Worm (Caenorhabditis elegans) whole organism, young adult: ENCODE data around the gene smgl-2.

Experiments used
- B0019.2 ChIP-seq: fragments of 200-800 bp; sonication (Bioruptor generic); conservative IDR thresholded peaks from 2 replicates; pipeline ENCODE4 v1.3.6; 2022; ENCODE audit warnings: missing genetic modification reagents, missing genetic modification characterization, missing compliant biosample characterization
- D2030.7 ChIP-seq: fragments of 200-800 bp; sonication (Bioruptor generic); IDR thresholded peaks from 2 replicates; pipeline ENCODE4 v1.3.6; 2022; ENCODE audit warnings: missing genetic modification reagents, missing genetic modification characterization, missing compliant biosample characterization
- F23B12.7 ChIP-seq: sonication (generic microtip); optimal IDR thresholded peaks from 2 replicates; lab custom pipeline; 2017; ENCODE audit warnings: missing genetic modification characterization, mild to moderate bottlenecking, missing compliant biosample characterization, antibody characterized with exemption, moderate library complexity; ENCODE audit not compliant: insufficient read depth
- F33H1.4 ChIP-seq: fragments of 200-800 bp; sonication (Bioruptor generic); IDR thresholded peaks from 2 replicates; pipeline ENCODE4 v1.3.6; 2022; ENCODE audit warnings: missing genetic modification reagents, missing genetic modification characterization, missing compliant biosample characterization
- K11D2.4 ChIP-seq: fragments of 200-800 bp; sonication (Bioruptor generic); IDR thresholded peaks from 2 replicates; pipeline ENCODE4 v1.3.6; 2022; ENCODE audit warnings: missing genetic modification reagents, missing genetic modification characterization, missing compliant biosample characterization
- T07F8.4 ChIP-seq: sonication (generic microtip); optimal IDR thresholded peaks from 2 replicates; lab custom pipeline; 2016; ENCODE audit warnings: mild to moderate bottlenecking, missing genetic modification characterization, moderate library complexity, missing compliant biosample characterization
- Y95B8A.8 ChIP-seq: fragments of 200-800 bp; sonication (Bioruptor generic); IDR thresholded peaks from 2 replicates; pipeline ENCODE4 v1.3.6; 2022; ENCODE audit warnings: missing genetic modification reagents, missing genetic modification characterization, missing compliant biosample characterization
- athp-1 ChIP-seq: sonication (generic microtip); optimal IDR thresholded peaks from 2 replicates; lab custom pipeline; 2017; ENCODE audit warnings: mild to moderate bottlenecking, missing genetic modification characterization, missing compliant biosample characterization
- attf-5 ChIP-seq: fragments of 200-800 bp; sonication (Bioruptor generic); optimal IDR thresholded peaks from 2 replicates; lab custom pipeline; 2018; ENCODE audit warnings: mild to moderate bottlenecking, missing genetic modification characterization, missing compliant biosample characterization
- cebp-1 ChIP-seq, 2 experiments: fragments of 200-800 bp in 1 of 2; sonication (Bioruptor generic) in 1 of 2; sonication (generic microtip) in 1 of 2; IDR thresholded peaks in 1 of 2; optimal IDR thresholded peaks in 1 of 2; 2 replicates each; pipeline versions ENCODE4 v1.3.6 to Lab custom; 2017 to 2022; ENCODE audit warnings: missing compliant biosample characterization in 2 of 2, missing genetic modification characterization in 2 of 2, mild to moderate bottlenecking in 1 of 2, missing genetic modification reagents in 1 of 2, moderate library complexity in 1 of 2
- ceh-91 ChIP-seq: fragments of 200-800 bp; sonication (Bioruptor generic); IDR thresholded peaks from 2 replicates; pipeline ENCODE4 v1.3.6; 2022; ENCODE audit warnings: missing genetic modification reagents, missing genetic modification characterization, missing compliant biosample characterization
- dox-1 ChIP-seq: fragments of 200-800 bp; sonication (Bioruptor generic); IDR thresholded peaks from 2 replicates; pipeline ENCODE4 v1.3.6; 2022; ENCODE audit warnings: missing genetic modification reagents, missing genetic modification characterization, missing compliant biosample characterization
- dpl-1 ChIP-seq: fragments of 150-350 bp; optimal IDR thresholded peaks from 2 replicates; lab custom pipeline; 2014; ENCODE audit warnings: missing biosample characterization, missing genetic modification reagents, missing genetic modification characterization
- efl-1 ChIP-seq: fragments of 150-350 bp; optimal IDR thresholded peaks from 2 replicates; lab custom pipeline; 2014; ENCODE audit warnings: missing biosample characterization, missing genetic modification reagents, missing genetic modification characterization
- egrh-3 ChIP-seq: fragments of 200-800 bp; sonication (Bioruptor generic); IDR thresholded peaks from 2 replicates; pipeline ENCODE4 v1.3.6; 2022; ENCODE audit warnings: missing genetic modification reagents, missing genetic modification characterization, missing compliant biosample characterization
- fkh-3 ChIP-seq: sonication (generic microtip); optimal IDR thresholded peaks from 2 replicates; lab custom pipeline; 2016; ENCODE audit warnings: mild to moderate bottlenecking, missing genetic modification characterization, missing compliant biosample characterization
- hlh-12 ChIP-seq: sonication (generic microtip); optimal IDR thresholded peaks from 2 replicates; lab custom pipeline; 2016; ENCODE audit warnings: missing genetic modification characterization, missing compliant biosample characterization
- hmg-1.2 ChIP-seq: fragments of 200-800 bp; sonication (Bioruptor generic); IDR thresholded peaks from 2 replicates; pipeline ENCODE4 v1.3.6; 2022; ENCODE audit warnings: missing genetic modification reagents, missing genetic modification characterization, missing compliant biosample characterization
- hrde-1 ChIP-seq: sonication (generic microtip); optimal IDR thresholded peaks from 2 replicates; lab custom pipeline; 2016; ENCODE audit warnings: missing genetic modification characterization, mild to moderate bottlenecking, missing compliant biosample characterization, moderate library complexity, missing genotype, missing genetic modification reagents, borderline replicate concordance
- lin-35 ChIP-seq, 3 experiments: fragments of 150-350 bp in 2 of 3; sonication (generic microtip) in 1 of 3; optimal IDR thresholded peaks; 2 replicates each; lab custom pipeline; 2014 to 2018; ENCODE audit warnings: missing biosample characterization in 3 of 3, missing genetic modification characterization in 3 of 3, missing genetic modification reagents in 3 of 3
- lin-40 ChIP-seq: sonication (generic microtip); optimal IDR thresholded peaks from 2 replicates; lab custom pipeline; 2016; ENCODE audit warnings: missing genetic modification characterization, mild to moderate bottlenecking, missing compliant biosample characterization, missing genotype, missing genetic modification reagents
- lin-54 ChIP-seq: fragments of 200-800 bp; sonication (Bioruptor generic); optimal IDR thresholded peaks from 2 replicates; lab custom pipeline; 2018; ENCODE audit warnings: mild to moderate bottlenecking, missing genetic modification characterization, missing compliant biosample characterization
- lsl-1 ChIP-seq: fragments of 200-800 bp; sonication (Bioruptor generic); optimal IDR thresholded peaks from 2 replicates; lab custom pipeline; 2018; ENCODE audit warnings: mild to moderate bottlenecking, missing genetic modification characterization, moderate library complexity, missing compliant biosample characterization
- madf-10 ChIP-seq: sonication (generic microtip); optimal IDR thresholded peaks from 2 replicates; lab custom pipeline; 2016; ENCODE audit warnings: mild to moderate bottlenecking, missing genetic modification characterization, missing compliant biosample characterization
- madf-6 ChIP-seq: fragments of 200-800 bp; sonication (Bioruptor generic); IDR thresholded peaks from 2 replicates; pipeline ENCODE4 v1.3.6; 2022; ENCODE audit warnings: missing genetic modification reagents, missing genetic modification characterization, missing compliant biosample characterization
- mcd-1 ChIP-seq: fragments of 200-800 bp; sonication (Bioruptor generic); IDR thresholded peaks from 2 replicates; pipeline ENCODE4 v1.3.6; 2022; ENCODE audit warnings: missing genetic modification reagents, missing genetic modification characterization, missing compliant biosample characterization
- mes-4 ChIP-seq: sonication (generic microtip); optimal IDR thresholded peaks from 2 replicates; lab custom pipeline; 2016; ENCODE audit warnings: missing genotype, missing genetic modification characterization, missing compliant biosample characterization
- nfyb-1 ChIP-seq: fragments of 200-800 bp; sonication (Bioruptor generic); IDR thresholded peaks from 2 replicates; pipeline ENCODE4 v1.3.6; 2022; ENCODE audit warnings: missing genetic modification reagents, missing genetic modification characterization, missing compliant biosample characterization
- nhr-179 ChIP-seq: sonication (generic microtip); optimal IDR thresholded peaks from 2 replicates; lab custom pipeline; 2016; ENCODE audit warnings: mild to moderate bottlenecking, missing genetic modification characterization, missing compliant biosample characterization
- nhr-80 ChIP-seq: sonication (generic microtip); optimal IDR thresholded peaks from 2 replicates; lab custom pipeline; 2016; ENCODE audit warnings: missing genetic modification characterization, missing compliant biosample characterization
- pbrm-1 ChIP-seq: fragments of 200-800 bp; sonication (Bioruptor generic); IDR thresholded peaks from 2 replicates; pipeline ENCODE4 v1.3.6; 2022; ENCODE audit warnings: missing genetic modification reagents, missing genetic modification characterization, missing compliant biosample characterization
- rcor-1 ChIP-seq: fragments of 200-800 bp; sonication (Bioruptor generic); IDR thresholded peaks from 2 replicates; pipeline ENCODE4 v1.3.6; 2022; ENCODE audit warnings: missing genetic modification reagents, missing genetic modification characterization, missing compliant biosample characterization
- repo-1 ChIP-seq: sonication (generic microtip); optimal IDR thresholded peaks from 2 replicates; lab custom pipeline; 2017; ENCODE audit warnings: mild to moderate bottlenecking, missing genetic modification characterization, missing compliant biosample characterization
- sea-2 ChIP-seq: fragments of 200-800 bp; sonication (Bioruptor generic); IDR thresholded peaks from 2 replicates; pipeline ENCODE4 v1.3.6; 2022; ENCODE audit warnings: missing genetic modification characterization, missing compliant biosample characterization
- snpc-1.3 ChIP-seq: sonication (generic microtip); optimal IDR thresholded peaks from 2 replicates; lab custom pipeline; 2017; ENCODE audit warnings: missing genetic modification characterization, mild to moderate bottlenecking, missing compliant biosample characterization, antibody characterized with exemption, moderate library complexity, missing genotype, missing genetic modification reagents; ENCODE audit not compliant: insufficient read depth
- snpc-3.4 ChIP-seq: sonication (generic microtip); optimal IDR thresholded peaks from 2 replicates; lab custom pipeline; 2017; ENCODE audit warnings: missing genetic modification characterization, mild to moderate bottlenecking, missing compliant biosample characterization, antibody characterized with exemption, moderate library complexity, missing genotype, missing genetic modification reagents
- snpc-4 ChIP-seq, 5 experiments: fragments of 150-350 bp in 1 of 5; sonication (generic microtip) in 4 of 5; optimal IDR thresholded peaks; 2 replicates each; lab custom pipeline; 2014 to 2018; ENCODE audit warnings: missing genetic modification characterization in 5 of 5, missing biosample characterization in 3 of 5, antibody characterized with exemption in 2 of 5, mild to moderate bottlenecking in 2 of 5, missing compliant biosample characterization in 2 of 5, missing genotype in 2 of 5, moderate library complexity in 2 of 5, missing genetic modification reagents in 1 of 5
- tbp1 ChIP-seq: fragments of 200-800 bp; sonication (Bioruptor generic); optimal IDR thresholded peaks from 2 replicates; lab custom pipeline; 2018; ENCODE audit warnings: mild to moderate bottlenecking, missing genetic modification characterization, missing compliant biosample characterization
- ztf-22 ChIP-seq: fragments of 200-800 bp; sonication (Bioruptor generic); optimal IDR thresholded peaks from 2 replicates; lab custom pipeline; 2018; ENCODE audit warnings: mild to moderate bottlenecking, missing genetic modification characterization, moderate library complexity, missing compliant biosample characterization
- ztf-6 ChIP-seq: fragments of 200-800 bp; sonication (Bioruptor generic); IDR thresholded peaks from 2 replicates; pipeline ENCODE4 v1.3.6; 2022; ENCODE audit warnings: missing genetic modification reagents, missing genetic modification characterization, missing compliant biosample characterization

smgl-2 gene

ce11 chrIV:3725845-3726244 lies at the start of gene smgl-2:
TSS of gene smgl-2 (plus strand) at chrIV:3726164.
- no peak for TF ChIP-seq mes-4
- TF ChIP-seq cebp-1 (GFP tag; IDR thresholded peaks at IDR 0.05; lab: Robert Waterston, UW) = no peak
- peak; percentile 37 for TF ChIP-seq cebp-1 (tag; optimal IDR thresholded peaks at IDR 0.05; lab: Kevin White, UChicago)
- no peak for TF ChIP-seq ceh-91 (GFP tag; lab: Robert Waterston, UW)
- no peak for TF ChIP-seq nhr-80 (tag; lab: Kevin White, UChicago)
- peak; percentile 43 for TF ChIP-seq athp-1 (tag; lab: Kevin White, UChicago)
- TF ChIP-seq hlh-12 = no peak
- peak; percentile 63 for TF ChIP-seq lin-40 (tag; lab: Kevin White, UChicago)
- TF ChIP-seq Y95B8A.8 (GFP tag; lab: Robert Waterston, UW) = no peak
- TF ChIP-seq snpc-3.4 (tag; lab: Kevin White, UChicago) = peak; percentile 56
- TF ChIP-seq attf-5 = peak; percentile 84
- peak; percentile 40; the same call in 1 of the 2 replicates for TF ChIP-seq madf-6 (GFP tag; lab: Robert Waterston, UW)
- TF ChIP-seq nhr-179 = no peak
- peak; percentile 30 for TF ChIP-seq dpl-1
- TF ChIP-seq repo-1 (tag; lab: Kevin White, UChicago) = no peak
- TF ChIP-seq lsl-1 = peak; percentile 12
- no peak for TF ChIP-seq egrh-3 (GFP tag; lab: Robert Waterston, UW)
- no peak for TF ChIP-seq hrde-1 (tag; lab: Kevin White, UChicago)
- no peak for TF ChIP-seq madf-10 (tag; lab: Kevin White, UChicago)
- peak; percentile 36 for TF ChIP-seq efl-1 (GFP tag; lab: Kevin White, UChicago)
- TF ChIP-seq rcor-1 (GFP tag; lab: Robert Waterston, UW) = 0 out of 2 replicates have a peak, but pooled peaks have one; percentile 28
- TF ChIP-seq snpc-4 (GFP tag; optimal IDR thresholded peaks at IDR 0.05; lab: Kevin White, UChicago) = no peak
- TF ChIP-seq snpc-4 (tag; optimal IDR thresholded peaks at IDR 0.05; lab: Kevin White, UChicago) = peak in 2 of 4 experiments; percentile 40 to 48
- peak; percentile 68; the same call in 1 of the 2 replicates for TF ChIP-seq pbrm-1 (GFP tag; lab: Robert Waterston, UW)
- peak; percentile 40 for TF ChIP-seq tbp1 (GFP tag; lab: Kevin White, UChicago)
- no peak for TF ChIP-seq hmg-1.2
- TF ChIP-seq D2030.7 (GFP tag; lab: Robert Waterston, UW) = peak; percentile 46; the same call in 1 of the 2 replicates
- no peak for TF ChIP-seq ztf-6 (GFP tag; lab: Robert Waterston, UW)
- TF ChIP-seq fkh-3 (tag; lab: Kevin White, UChicago) = no peak
- TF ChIP-seq F23B12.7 (tag; lab: Kevin White, UChicago) = peak; percentile 24
- TF ChIP-seq B0019.2 (GFP tag; lab: Robert Waterston, UW) = peak; percentile 49; the same call in 1 of the 2 replicates
- TF ChIP-seq K11D2.4 (GFP tag; lab: Robert Waterston, UW) = peak; percentile 52; the same call in 1 of the 2 replicates
- no peak for TF ChIP-seq nfyb-1 (GFP tag; lab: Robert Waterston, UW)
- no peak for TF ChIP-seq ztf-22
- TF ChIP-seq snpc-1.3 (tag; lab: Kevin White, UChicago) = peak; percentile 18
- TF ChIP-seq sea-2 (GFP tag; lab: Robert Waterston, UW) = no peak
- TF ChIP-seq dox-1 = peak; percentile 37; the same call in 1 of the 2 replicates
- TF ChIP-seq mcd-1 (GFP tag; lab: Robert Waterston, UW) = peak; percentile 75
- peak; percentile 78 for TF ChIP-seq lin-54 (GFP tag; lab: Kevin White, UChicago)
- TF ChIP-seq F33H1.4 = peak; percentile 37; the same call in 1 of the 2 replicates
- TF ChIP-seq lin-35 (GFP tag; optimal IDR thresholded peaks at IDR 0.05; lab: Kevin White, UChicago) = peak in 1 of 3 experiments; percentile 76
- no peak for TF ChIP-seq T07F8.4 (tag; lab: Kevin White, UChicago)
